Worm (Caenorhabditis elegans): Measurements from ENCODE around the gene str-214.

DNA sequence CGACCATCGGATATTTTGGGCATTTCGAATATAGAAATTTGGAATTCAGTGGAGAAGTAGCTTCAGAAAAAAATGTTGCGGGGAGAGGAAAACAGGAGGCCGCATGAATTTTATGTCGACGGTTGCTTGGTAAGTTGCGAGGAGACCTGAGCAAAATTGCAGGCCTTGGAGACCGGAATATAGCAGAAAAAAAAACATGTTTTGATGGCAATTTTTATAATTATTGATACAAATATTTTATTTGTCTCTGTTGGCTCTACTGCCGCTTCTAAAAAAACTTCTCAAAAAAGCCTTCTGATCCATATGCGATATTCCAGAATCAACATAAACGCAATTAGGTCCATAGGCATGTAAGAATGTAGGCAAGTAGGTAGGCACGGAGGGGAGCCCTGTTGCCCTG lies 39.8 kb upstream of the str-214 start, which contains the start of gene pacl-1:
- TF ChIP-seq pha-4 (tag; optimal IDR thresholded peaks at IDR 0.05), result no peak
- TF ChIP-seq C17E4.6 (GFP tag; IDR thresholded peaks at IDR 0.05), result no peak
